Worm (Caenorhabditis elegans) whole organism, L3 larva: ENCODE results near the gene K02D10.4.
A peak's percentile ranks its signal among the peaks of the same experiment; 100 is the strongest.

Experiments used
- R02D3.7 ChIP-seq: fragments of 150-350 bp; optimal IDR thresholded peaks from 2 replicates; lab custom pipeline; 2014; ENCODE audit warnings: missing biosample characterization, missing genetic modification characterization
- ZK546.5 ChIP-seq: sonication (generic microtip); optimal IDR thresholded peaks from 2 replicates; lab custom pipeline; 2017; ENCODE audit warnings: missing biosample characterization, missing genetic modification characterization
- aly-2 ChIP-seq: fragments of 150-350 bp; optimal IDR thresholded peaks from 2 replicates; lab custom pipeline; 2014; ENCODE audit warnings: missing biosample characterization, missing genetic modification characterization
- ama-1 ChIP-seq: fragments of 150-350 bp; optimal IDR thresholded peaks from 2 replicates; lab custom pipeline; 2018
- ceh-28 ChIP-seq: fragments of 150-350 bp; optimal IDR thresholded peaks from 2 replicates; lab custom pipeline; 2014; ENCODE audit warnings: missing biosample characterization, missing genetic modification reagents, missing genetic modification characterization
- ceh-82 ChIP-seq: fragments of 150-350 bp; optimal IDR thresholded peaks from 2 replicates; lab custom pipeline; 2014; ENCODE audit warnings: missing biosample characterization, missing genetic modification characterization
- ceh-9 ChIP-seq: sonication (generic microtip); optimal IDR thresholded peaks from 2 replicates; lab custom pipeline; 2018; ENCODE audit warnings: missing biosample characterization, missing genetic modification characterization
- egl-5 ChIP-seq: fragments of 150-350 bp; optimal IDR thresholded peaks from 2 replicates; lab custom pipeline; 2017; ENCODE audit warnings: missing biosample characterization, missing genetic modification reagents, missing genetic modification characterization, inconsistent platforms
- elt-1 ChIP-seq: fragments of 150-350 bp; optimal IDR thresholded peaks from 2 replicates; lab custom pipeline; 2014; ENCODE audit warnings: missing biosample characterization, missing genetic modification characterization
- elt-2 ChIP-seq: sonication (generic microtip); optimal IDR thresholded peaks from 2 replicates; lab custom pipeline; 2016; ENCODE audit warnings: missing genetic modification reagents, mild to moderate bottlenecking, missing genetic modification characterization, missing compliant biosample characterization
- elt-3 ChIP-seq, 3 experiments: fragments of 150-350 bp in 1 of 3; sonication (generic microtip) in 2 of 3; optimal IDR thresholded peaks; 2 replicates in 2 of 3; 4 replicates in 1 of 3; lab custom pipeline; 2014 to 2017; ENCODE audit warnings: missing biosample characterization in 3 of 3, missing genetic modification characterization in 3 of 3
- eor-1 ChIP-seq, 2 experiments: fragments of 150-350 bp; optimal IDR thresholded peaks; 2 replicates each; lab custom pipeline; 2014 to 2018; ENCODE audit warnings: missing biosample characterization in 2 of 2, missing genetic modification characterization in 2 of 2
- fkh-10 ChIP-seq: sonication (generic microtip); optimal IDR thresholded peaks from 2 replicates; lab custom pipeline; 2017; ENCODE audit warnings: missing biosample characterization, missing genetic modification reagents, missing genetic modification characterization
- hmg-11 ChIP-seq: sonication (generic microtip); optimal IDR thresholded peaks from 2 replicates; lab custom pipeline; 2016; ENCODE audit warnings: missing genetic modification characterization, missing compliant biosample characterization
- jun-1 ChIP-seq: fragments of 150-350 bp; optimal IDR thresholded peaks from 2 replicates; lab custom pipeline; 2014; ENCODE audit warnings: missing biosample characterization, missing genetic modification reagents, missing genetic modification characterization
- lin-15B ChIP-seq: fragments of 150-350 bp; optimal IDR thresholded peaks from 2 replicates; lab custom pipeline; 2014; ENCODE audit warnings: missing biosample characterization, missing genetic modification characterization
- lsy-12 ChIP-seq: sonication (generic microtip); optimal IDR thresholded peaks from 2 replicates; lab custom pipeline; 2016; ENCODE audit warnings: mild to moderate bottlenecking, missing genetic modification characterization, missing compliant biosample characterization
- mdl-1 ChIP-seq: fragments of 150-350 bp; optimal IDR thresholded peaks from 2 replicates; lab custom pipeline; 2014; ENCODE audit warnings: missing biosample characterization, missing genetic modification characterization
- mml-1 ChIP-seq: fragments of 150-350 bp; sonication (generic microtip); optimal IDR thresholded peaks from 3 replicates; lab custom pipeline; 2014; ENCODE audit warnings: missing biosample characterization, missing genetic modification characterization
- nfya-1 ChIP-seq: sonication (generic microtip); optimal IDR thresholded peaks from 2 replicates; lab custom pipeline; 2017; ENCODE audit warnings: missing genetic modification characterization, mild to moderate bottlenecking, missing compliant biosample characterization, antibody characterized with exemption, moderate library complexity; ENCODE audit not compliant: insufficient read depth
- nhr-12 ChIP-seq: fragments of 150-350 bp; optimal IDR thresholded peaks from 2 replicates; lab custom pipeline; 2014; ENCODE audit warnings: missing biosample characterization, missing genetic modification characterization
- nhr-23 ChIP-seq: fragments of 150-350 bp; optimal IDR thresholded peaks from 2 replicates; lab custom pipeline; 2014; ENCODE audit warnings: missing biosample characterization, missing genetic modification reagents, missing genetic modification characterization
- nhr-237 ChIP-seq: fragments of 150-350 bp; optimal IDR thresholded peaks from 2 replicates; lab custom pipeline; 2014; ENCODE audit warnings: missing biosample characterization, missing genetic modification characterization
- nhr-25 ChIP-seq: sonication (generic microtip); optimal IDR thresholded peaks from 2 replicates; lab custom pipeline; 2017; ENCODE audit warnings: missing biosample characterization, missing genetic modification characterization
- nhr-28 ChIP-seq: fragments of 150-350 bp; optimal IDR thresholded peaks from 2 replicates; lab custom pipeline; 2014; ENCODE audit warnings: missing biosample characterization, missing genetic modification characterization
- nhr-43 ChIP-seq: sonication (generic microtip); optimal IDR thresholded peaks from 2 replicates; lab custom pipeline; 2016; ENCODE audit warnings: mild to moderate bottlenecking, missing genetic modification characterization, missing compliant biosample characterization; ENCODE audit not compliant: poor library complexity, severe bottlenecking
- nhr-67 ChIP-seq: fragments of 150-350 bp; optimal IDR thresholded peaks from 2 replicates; lab custom pipeline; 2014; ENCODE audit warnings: missing biosample characterization, missing genetic modification characterization
- pha-4 ChIP-seq: fragments of 150-350 bp; optimal IDR thresholded peaks from 2 replicates; lab custom pipeline; 2014; ENCODE audit warnings: missing biosample characterization, missing genetic modification reagents, missing genetic modification characterization
- pqm-1 ChIP-seq: fragments of 150-350 bp; optimal IDR thresholded peaks from 2 replicates; lab custom pipeline; 2017; ENCODE audit warnings: missing biosample characterization, missing genetic modification characterization, inconsistent platforms
- skn-1 ChIP-seq: fragments of 150-350 bp; optimal IDR thresholded peaks from 2 replicates; lab custom pipeline; 2014; ENCODE audit warnings: missing biosample characterization, missing genetic modification characterization
- snpc-4 ChIP-seq: fragments of 150-350 bp; optimal IDR thresholded peaks from 2 replicates; lab custom pipeline; 2014; ENCODE audit warnings: missing biosample characterization, missing genetic modification characterization
- tbx-2 ChIP-seq: sonication (generic microtip); optimal IDR thresholded peaks from 2 replicates; lab custom pipeline; 2016; ENCODE audit warnings: mild to moderate bottlenecking, missing genetic modification characterization, missing compliant biosample characterization
- unc-62 ChIP-seq: fragments of 150-350 bp; sonication (generic microtip); optimal IDR thresholded peaks from 4 replicates; lab custom pipeline; 2014; ENCODE audit warnings: missing biosample characterization, missing genetic modification reagents, missing genetic modification characterization
- zag-1 ChIP-seq: fragments of 150-350 bp; optimal IDR thresholded peaks from 2 replicates; lab custom pipeline; 2014; ENCODE audit warnings: missing biosample characterization, missing genetic modification characterization
- ztf-11 ChIP-seq: fragments of 150-350 bp; optimal IDR thresholded peaks from 2 replicates; lab custom pipeline; 2014; ENCODE audit warnings: missing biosample characterization, missing genetic modification characterization
- ztf-4 ChIP-seq: fragments of 150-350 bp; optimal IDR thresholded peaks from 2 replicates; lab custom pipeline; 2014; ENCODE audit warnings: missing biosample characterization, missing genetic modification characterization

K02D10.4 gene

DNA sequence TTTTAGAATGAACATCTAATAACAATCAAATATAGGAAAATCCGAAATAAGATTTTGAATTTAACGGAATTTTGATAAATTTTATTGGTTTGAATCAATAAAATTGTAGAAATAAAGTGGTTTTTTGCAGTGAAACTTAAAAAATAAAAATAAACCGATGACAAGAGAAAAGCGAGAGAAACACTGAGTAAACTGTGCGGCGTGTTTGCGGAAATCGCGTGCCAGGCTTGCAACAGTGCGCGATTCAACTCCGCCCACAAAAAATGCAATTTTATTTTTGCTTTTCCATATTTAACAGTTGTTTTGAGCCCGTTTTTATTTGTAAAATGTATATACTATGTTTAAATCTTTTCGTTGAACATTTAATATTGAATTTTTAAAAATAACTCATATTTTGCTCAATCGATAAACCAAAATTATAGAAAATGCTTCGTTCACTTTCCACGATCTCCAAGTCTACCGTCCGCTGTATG lies 11.9 kb downstream of the K02D10.4 start, which contains the start of gene mtss-1:
TSS of gene mtss-1 (plus strand) at position 423 of the 473 bp plus-strand sequence.
- TF ChIP-seq aly-2 (no peak), eor-1 (tag; optimal IDR thresholded peaks at IDR 0.05; lab: Kevin White, UChicago) (no peak), ceh-28 (tag; lab: Kevin White, UChicago) (peak; percentile 48), pha-4 (tag; lab: Kevin White, UChicago) (peak; percentile 57), nfya-1 (tag; lab: Kevin White, UChicago) (peak; percentile 59), nhr-43 (tag; lab: Kevin White, UChicago) (peak; percentile 74), egl-5 (tag; lab: Kevin White, UChicago) (no peak), nhr-67 (peak; percentile 38), nhr-237 (no peak), ama-1 (lab: Kevin White, UChicago) (no peak), elt-2 (tag; lab: Kevin White, UChicago) (peak; percentile 32), zag-1 (tag; lab: Kevin White, UChicago) (no peak), fkh-10 (GFP tag; lab: Kevin White, UChicago) (no peak), skn-1 (tag; lab: Kevin White, UChicago) (peak; percentile 42), hmg-11 (tag; lab: Kevin White, UChicago) (peak; percentile 86), nhr-23 (tag; lab: Kevin White, UChicago) (peak; percentile 47), ztf-4 (tag; lab: Kevin White, UChicago) (no peak), mdl-1 (tag; lab: Kevin White, UChicago) (no peak), mml-1 (tag; lab: Kevin White, UChicago) (no peak), ZK546.5 (tag; lab: Kevin White, UChicago) (no peak), R02D3.7 (tag; lab: Kevin White, UChicago) (peak; percentile 32), tbx-2 (tag; lab: Kevin White, UChicago) (no peak), lin-15B (no peak), unc-62 (GFP tag; lab: Kevin White, UChicago) (no peak), snpc-4 (tag; lab: Kevin White, UChicago) (peak; percentile 28)

DNA sequence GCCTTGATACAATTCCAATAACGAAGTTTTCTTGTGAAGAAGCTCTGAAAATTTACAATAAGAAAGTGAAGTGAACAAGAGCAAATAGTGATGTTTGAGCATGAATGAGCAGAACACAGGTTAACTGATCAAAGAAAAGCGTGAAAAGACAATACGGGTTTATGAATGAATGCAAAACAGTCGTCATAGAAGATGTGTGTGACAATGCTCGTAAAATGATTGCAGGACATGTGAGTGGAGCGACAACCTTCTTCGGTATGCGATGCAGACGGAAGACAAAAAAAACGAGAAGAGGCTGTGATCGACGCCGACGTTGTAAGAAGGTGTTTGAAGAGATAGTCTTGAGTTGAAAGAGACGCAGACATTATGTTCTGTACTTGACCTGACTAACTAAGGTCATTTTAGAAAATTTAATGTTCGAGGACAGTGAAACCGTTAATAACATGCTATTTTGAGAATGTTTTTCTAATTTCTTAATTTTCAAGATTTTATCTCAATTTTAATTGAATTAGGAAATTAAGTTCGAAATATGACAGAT lies 12.5 kb downstream of the K02D10.4 start, which contains the start of gene mig-22:
TSS of gene mig-22 (minus strand) at position 51 of the 538 bp plus-strand sequence.
- no peak for TF ChIP-seq mml-1 (tag; lab: Kevin White, UChicago)
- TF ChIP-seq unc-62 (GFP tag; lab: Kevin White, UChicago): no peak
- no peak for TF ChIP-seq nhr-12 (tag; lab: Kevin White, UChicago)
- TF ChIP-seq nhr-28 (tag; lab: Kevin White, UChicago): no peak
- no peak for TF ChIP-seq pqm-1 (tag; lab: Kevin White, UChicago)
- TF ChIP-seq nhr-43 (tag; lab: Kevin White, UChicago): no peak
- TF ChIP-seq nhr-25 (tag; lab: Kevin White, UChicago): peak; percentile 83
- peak; percentile 17 for TF ChIP-seq nhr-23 (tag; lab: Kevin White, UChicago)
- TF ChIP-seq, all 47 proteins: peak for 2

DNA sequence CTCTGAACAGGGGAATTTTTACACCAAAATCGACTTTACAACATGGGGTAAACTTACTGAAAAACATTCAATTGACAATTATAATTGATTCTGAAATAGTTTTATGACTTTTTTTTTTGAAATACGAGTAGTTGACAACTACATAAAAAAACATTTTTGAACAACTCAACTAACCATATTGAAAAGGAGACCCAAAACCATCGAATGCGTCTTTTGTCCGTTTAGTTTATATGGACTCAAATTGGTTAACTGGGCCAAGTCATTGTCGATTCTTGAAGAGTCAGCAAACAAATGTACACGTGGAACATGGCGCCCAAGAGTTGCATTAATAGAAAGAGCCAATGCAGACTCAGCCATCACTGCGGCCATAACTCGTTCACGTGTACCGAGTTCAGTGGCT lies 13.3 kb downstream of the K02D10.4 start:
- TF ChIP-seq fkh-10 (GFP tag; lab: Kevin White, UChicago): no peak
- no peak for TF ChIP-seq nhr-237
- no peak for TF ChIP-seq elt-3 (tag; optimal IDR thresholded peaks at IDR 0.05; lab: Kevin White, UChicago)
- no peak for TF ChIP-seq ztf-11
- no peak for TF ChIP-seq ama-1 (lab: Kevin White, UChicago)
- TF ChIP-seq lsy-12 (tag; lab: Kevin White, UChicago): no peak
- TF ChIP-seq elt-1: no peak
- TF ChIP-seq R02D3.7 (tag; lab: Kevin White, UChicago): no peak
- TF ChIP-seq ceh-28 (tag; lab: Kevin White, UChicago): no peak
- TF ChIP-seq egl-5 (tag; lab: Kevin White, UChicago): no peak
- no peak for TF ChIP-seq zag-1 (tag; lab: Kevin White, UChicago)
- TF ChIP-seq ceh-82 (tag; lab: Kevin White, UChicago): no peak
- no peak for TF ChIP-seq nhr-43 (tag; lab: Kevin White, UChicago)
- no peak for TF ChIP-seq nhr-67
- TF ChIP-seq pha-4 (tag; lab: Kevin White, UChicago): no peak
- no peak for TF ChIP-seq ceh-9 (tag; lab: Kevin White, UChicago)
- TF ChIP-seq jun-1: no peak
